Worm (Caenorhabditis elegans): Measurements from ENCODE around the gene F41C3.1.

F41C3.1 gene

DNA sequence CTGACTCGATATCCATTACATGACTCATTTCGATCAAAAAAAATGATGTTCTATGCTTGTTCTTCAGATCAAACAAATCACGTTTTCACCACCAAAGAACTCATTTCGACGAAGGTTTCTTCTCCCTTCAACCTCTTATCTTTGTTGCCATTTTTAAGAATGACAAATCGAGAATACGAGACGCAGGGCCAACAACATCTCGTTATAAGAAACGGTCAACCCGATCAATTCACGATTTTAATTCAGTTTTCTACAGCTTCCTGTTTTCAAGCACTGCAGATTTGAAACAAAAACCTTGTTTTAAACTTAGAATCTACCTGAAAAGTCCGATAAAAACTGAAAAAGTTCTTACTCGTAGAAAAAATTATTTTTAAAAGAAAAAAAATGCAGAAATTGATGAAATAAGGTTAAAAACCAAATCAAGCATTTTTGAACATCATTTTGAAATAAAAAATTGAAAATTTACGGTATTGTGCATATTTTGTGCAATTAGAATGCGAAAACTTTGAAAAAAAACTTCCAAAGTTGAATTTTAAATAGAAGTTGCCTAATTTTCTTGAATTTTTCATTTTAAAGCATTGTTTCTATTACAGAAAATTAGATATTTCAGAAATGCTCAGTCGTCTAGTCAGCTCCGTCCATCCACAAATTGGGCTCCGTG is 10.4 kb upstream of the F41C3.1 start, which contains the start of gene acs-11 (continued):
- TF ChIP-seq unc-39 (tag; optimal IDR thresholded peaks at IDR 0.05), result no peak
- TF ChIP-seq pqm-1 (tag; optimal IDR thresholded peaks at IDR 0.05), result peak; percentile 18
- TF ChIP-seq aha-1 (tag), result peak; percentile 49

DNA sequence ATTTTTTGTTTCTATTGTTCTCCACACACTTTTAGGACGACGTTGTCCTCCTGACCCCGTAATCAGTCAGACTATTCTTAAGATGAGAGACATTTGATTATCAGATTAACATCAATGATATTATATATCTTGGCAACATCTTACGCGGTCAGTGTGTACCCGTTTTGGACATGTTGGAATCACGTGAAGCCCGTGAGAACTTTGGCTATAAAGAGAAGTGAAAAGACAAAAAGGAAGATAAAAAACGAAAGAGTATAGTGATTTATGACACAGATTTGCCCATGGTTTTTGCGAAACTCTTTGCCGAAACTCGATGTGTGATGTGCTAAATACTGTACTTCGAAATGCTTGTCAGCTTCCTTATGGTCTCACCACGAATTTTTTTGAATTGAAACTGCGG is 6.8 kb upstream of the F41C3.1 start:
- TF ChIP-seq spr-1 (tag; optimal IDR thresholded peaks at IDR 0.05) (no peak), unc-62 (GFP tag; optimal IDR thresholded peaks at IDR 0.05 in 1 of 2) (no peak), unc-62 (tag; optimal IDR thresholded peaks at IDR 0.05) (no peak), F10B5.3 (tag; optimal IDR thresholded peaks at IDR 0.05) (no peak), egl-43 (GFP tag; IDR thresholded peaks at IDR 0.05) (no peak), ctbp-1 (GFP tag; IDR thresholded peaks at IDR 0.05) (no peak), zfp-2 (tag; optimal IDR thresholded peaks at IDR 0.05) (no peak), ceh-20 (GFP tag; IDR thresholded peaks at IDR 0.05) (peak; percentile 59; the same call in 1 of the 2 replicates), nhr-76 (tag; optimal IDR thresholded peaks at IDR 0.05) (no peak), ztf-7 (tag; optimal IDR thresholded peaks at IDR 0.05) (no peak), snpc-1.2 (GFP tag; IDR thresholded peaks at IDR 0.05) (no peak), hlh-30 (tag; optimal IDR thresholded peaks at IDR 0.05; ENCODE audit: insufficient read depth) (peak; percentile 63), T26A8.4 (GFP tag; IDR thresholded peaks at IDR 0.05) (no peak), ZK337.2 (GFP tag; IDR thresholded peaks at IDR 0.05) (no peak), mep-1 (tag; optimal IDR thresholded peaks at IDR 0.05) (peak; percentile 50), snpc-4 (tag; optimal IDR thresholded peaks at IDR 0.05) (no peak), zip-11 (GFP tag; IDR thresholded peaks at IDR 0.05) (no peak), lin-38 (GFP tag; IDR thresholded peaks at IDR 0.05) (no peak), lin-15B (tag; optimal IDR thresholded peaks at IDR 0.05) (no peak), ceh-62 (tag; optimal IDR thresholded peaks at IDR 0.05) (no peak), lin-1 (GFP tag; IDR thresholded peaks at IDR 0.05) (no peak), nhr-77 (tag; optimal IDR thresholded peaks at IDR 0.05) (peak; percentile 8), Y105C5A.15 (GFP tag; IDR thresholded peaks at IDR 0.05) (no peak), hlh-11 (tag; optimal IDR thresholded peaks at IDR 0.05) (peak; percentile 55), duxl-1 (tag; optimal IDR thresholded peaks at IDR 0.05; ENCODE audit: poor library complexity) (no peak), daf-19 (GFP tag; conservative IDR thresholded peaks at IDR 0.05) (no peak), nhr-25 (tag; optimal IDR thresholded peaks at IDR 0.05; ENCODE audit: borderline replicate concordance, insufficient read depth) (no peak), Y48G9A.11 (GFP tag; IDR thresholded peaks at IDR 0.05) (no peak), dpl-1 (GFP tag; optimal IDR thresholded peaks at IDR 0.05) (peak; percentile 33), cey-2 (tag; optimal IDR thresholded peaks at IDR 0.05; ENCODE audit: borderline replicate concordance, insufficient read depth) (no peak), F49E8.2 (tag; optimal IDR thresholded peaks at IDR 0.05; ENCODE audit: borderline replicate concordance) (no peak), aha-1 (tag) (peak; percentile 84), egl-27 (tag; optimal IDR thresholded peaks at IDR 0.05) (no peak), lin-29 (GFP tag; IDR thresholded peaks at IDR 0.05) (no peak), D1046.2 (GFP tag; IDR thresholded peaks at IDR 0.05) (no peak), spr-3 (GFP tag; optimal IDR thresholded peaks at IDR 0.05) (no peak), ztf-11 (tag; optimal IDR thresholded peaks at IDR 0.05) (no peak), zag-1 (tag; optimal IDR thresholded peaks at IDR 0.05) (no peak), sdz-12 (GFP tag; optimal IDR thresholded peaks at IDR 0.05) (no peak), dmd-6 (GFP tag; IDR thresholded peaks at IDR 0.05) (peak; percentile 30; the same call in 1 of the 2 replicates), tag-97 (GFP tag; IDR thresholded peaks at IDR 0.05) (no peak), ceh-28 (tag; optimal IDR thresholded peaks at IDR 0.05) (no peak), tra-1 (GFP tag; IDR thresholded peaks at IDR 0.05) (peak; percentile 39; the same call in 1 of the 2 replicates), unc-130 (GFP tag; optimal IDR thresholded peaks at IDR 0.05) (no peak), madf-9 (GFP tag; conservative IDR thresholded peaks at IDR 0.05) (no peak), nhr-10 (tag; optimal IDR thresholded peaks at IDR 0.05) (peak; percentile 59), lsy-2 (tag; optimal IDR thresholded peaks at IDR 0.05) (peak in 1 of 2 experiments; percentile 31)

Data from whole organism, L4 larva.